Worm (Caenorhabditis elegans) whole organism, L3 larva: ENCODE data around the gene C18D4.4.

Source experiments
- aly-2 ChIP-seq: fragments of 150-350 bp; optimal IDR thresholded peaks from 2 replicates; lab custom pipeline; 2014; ENCODE audit warnings: missing biosample characterization, missing genetic modification characterization
- ama-1 ChIP-seq: fragments of 150-350 bp; optimal IDR thresholded peaks from 2 replicates; lab custom pipeline; 2018
- ceh-16 ChIP-seq: sonication (generic microtip); optimal IDR thresholded peaks from 2 replicates; lab custom pipeline; 2017; ENCODE audit warnings: missing biosample characterization, missing genetic modification characterization
- ceh-82 ChIP-seq: fragments of 150-350 bp; optimal IDR thresholded peaks from 2 replicates; lab custom pipeline; 2014; ENCODE audit warnings: missing biosample characterization, missing genetic modification characterization
- elt-2 ChIP-seq: sonication (generic microtip); optimal IDR thresholded peaks from 2 replicates; lab custom pipeline; 2016; ENCODE audit warnings: missing genetic modification reagents, mild to moderate bottlenecking, missing genetic modification characterization, missing compliant biosample characterization
- lin-39 ChIP-seq: fragments of 150-350 bp; optimal IDR thresholded peaks from 2 replicates; lab custom pipeline; 2018; ENCODE audit warnings: missing biosample characterization, missing genetic modification reagents, missing genetic modification characterization
- lsy-12 ChIP-seq: sonication (generic microtip); optimal IDR thresholded peaks from 2 replicates; lab custom pipeline; 2016; ENCODE audit warnings: mild to moderate bottlenecking, missing genetic modification characterization, missing compliant biosample characterization
- nhr-11 ChIP-seq: fragments of 150-350 bp; optimal IDR thresholded peaks from 2 replicates; lab custom pipeline; 2014; ENCODE audit warnings: missing biosample characterization, missing genetic modification characterization
- nhr-12 ChIP-seq: fragments of 150-350 bp; optimal IDR thresholded peaks from 2 replicates; lab custom pipeline; 2014; ENCODE audit warnings: missing biosample characterization, missing genetic modification characterization
- snpc-4 ChIP-seq: fragments of 150-350 bp; optimal IDR thresholded peaks from 2 replicates; lab custom pipeline; 2014; ENCODE audit warnings: missing biosample characterization, missing genetic modification characterization
- tbx-2 ChIP-seq: sonication (generic microtip); optimal IDR thresholded peaks from 2 replicates; lab custom pipeline; 2016; ENCODE audit warnings: mild to moderate bottlenecking, missing genetic modification characterization, missing compliant biosample characterization
- unc-39 ChIP-seq: sonication (generic microtip); optimal IDR thresholded peaks from 4 replicates; lab custom pipeline; 2017; ENCODE audit warnings: missing biosample characterization, missing genetic modification characterization
- ztf-11 ChIP-seq: fragments of 150-350 bp; optimal IDR thresholded peaks from 2 replicates; lab custom pipeline; 2014; ENCODE audit warnings: missing biosample characterization, missing genetic modification characterization

DNA sequence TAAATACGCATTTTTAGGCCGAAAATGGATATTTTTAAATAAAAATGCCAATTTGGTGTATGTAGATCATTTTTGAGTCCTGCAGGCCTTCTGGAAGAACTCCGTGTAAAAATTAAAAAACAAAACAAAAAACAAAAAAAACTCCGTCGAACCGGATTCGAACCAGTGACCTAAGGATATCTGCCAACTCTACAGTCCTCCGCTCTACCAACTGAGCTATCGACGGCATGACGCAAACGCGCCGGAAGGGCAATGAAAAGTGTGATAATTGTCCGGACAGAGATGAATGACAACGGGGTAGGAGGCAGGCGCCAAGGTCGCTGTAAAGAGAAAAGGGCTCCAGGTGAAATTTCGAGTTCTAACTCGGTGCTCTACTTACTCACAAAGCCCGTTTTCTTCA is 11.0 kb upstream of the C18D4.4 start:
- TF ChIP-seq nhr-12 (tag; lab: Kevin White, UChicago), result no peak
- no peak for TF ChIP-seq ztf-11 (tag; lab: Kevin White, UChicago)
- no peak for TF ChIP-seq ceh-82 (tag; lab: Kevin White, UChicago)
- no peak for TF ChIP-seq nhr-11 (tag; lab: Kevin White, UChicago)
- TF ChIP-seq aly-2 (tag; lab: Kevin White, UChicago), result no peak
- no peak for TF ChIP-seq snpc-4 (tag; lab: Kevin White, UChicago)
- no peak for TF ChIP-seq unc-39 (tag; lab: Kevin White, UChicago)
- TF ChIP-seq lin-39 (tag; lab: Kevin White, UChicago), result no peak
- no peak for TF ChIP-seq ama-1 (lab: Kevin White, UChicago)
- TF ChIP-seq elt-2, result no peak
- TF ChIP-seq tbx-2 (tag; lab: Kevin White, UChicago), result no peak
- no peak for TF ChIP-seq lsy-12 (tag; lab: Kevin White, UChicago)
- TF ChIP-seq ceh-16, result no peak
